Fruit fly (Drosophila melanogaster) whole organism, larva: Measurements from ENCODE around the gene CG6125.

Experiments used
- noc ChIP-seq: fragments of 200-800 bp; sonication (Bioruptor generic); optimal IDR thresholded peaks from 3 replicates; lab custom pipeline; 2019; ENCODE audit warnings: missing biosample characterization, mild to moderate bottlenecking, missing genetic modification characterization, moderate library complexity

Gene CG6125

DNA sequence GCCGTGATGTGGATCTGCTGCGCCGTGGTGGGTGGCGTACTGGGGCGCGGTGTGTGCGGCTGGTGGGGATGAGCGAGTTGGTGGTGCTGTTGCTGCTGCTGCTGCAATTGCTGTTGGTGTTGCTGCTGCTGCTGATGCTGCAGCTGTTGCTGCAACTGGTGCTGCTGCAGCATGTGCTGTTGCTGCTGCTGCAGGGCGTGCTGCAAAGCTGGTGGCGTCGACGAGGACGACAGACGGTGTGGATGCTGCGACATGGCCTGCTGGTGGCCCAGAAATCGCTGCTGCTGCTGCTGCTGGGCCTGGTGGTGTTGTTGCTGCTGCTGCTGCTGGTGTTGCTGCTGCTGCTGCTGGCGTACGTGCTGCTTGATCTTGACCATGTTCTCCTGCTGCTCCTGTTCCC, 17.3 kb upstream of the CG6125 start:
- no peak for TF ChIP-seq noc (tag; lab: Kevin White, UChicago)

DNA sequence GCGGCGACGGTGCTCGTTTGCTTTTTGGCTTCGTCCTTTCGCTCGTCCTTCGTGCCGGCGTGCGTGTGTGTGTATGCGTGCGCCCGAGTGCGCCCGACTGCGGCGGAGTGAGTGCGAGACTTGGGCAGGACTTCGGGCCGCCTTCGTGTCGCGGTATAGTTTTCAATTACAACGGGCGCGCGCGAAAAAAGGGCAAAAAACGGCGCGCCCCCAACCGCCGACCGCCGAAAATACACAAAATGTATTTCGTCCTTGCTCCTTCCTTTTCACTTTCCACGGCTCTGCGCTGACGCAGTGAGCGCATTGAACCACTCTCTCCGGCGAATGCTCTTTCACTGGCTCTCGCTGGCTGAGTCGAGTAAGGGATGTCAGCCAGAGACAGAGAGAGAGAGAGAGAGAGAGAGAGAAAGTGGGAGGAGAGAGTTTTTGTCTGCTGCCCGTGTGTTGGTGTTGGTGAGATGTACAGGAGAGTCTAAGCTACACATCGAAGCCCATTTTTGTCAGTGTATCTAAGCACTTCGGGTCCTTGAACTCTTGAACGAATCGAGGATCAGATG, 13.6 kb upstream of the CG6125 start:
- TF ChIP-seq noc (tag; lab: Kevin White, UChicago) = no peak

dm6 chr3R:15418824-15419530, 12.1 kb upstream of the CG6125 start:
- TF ChIP-seq noc (tag; lab: Kevin White, UChicago) = no peak

DNA sequence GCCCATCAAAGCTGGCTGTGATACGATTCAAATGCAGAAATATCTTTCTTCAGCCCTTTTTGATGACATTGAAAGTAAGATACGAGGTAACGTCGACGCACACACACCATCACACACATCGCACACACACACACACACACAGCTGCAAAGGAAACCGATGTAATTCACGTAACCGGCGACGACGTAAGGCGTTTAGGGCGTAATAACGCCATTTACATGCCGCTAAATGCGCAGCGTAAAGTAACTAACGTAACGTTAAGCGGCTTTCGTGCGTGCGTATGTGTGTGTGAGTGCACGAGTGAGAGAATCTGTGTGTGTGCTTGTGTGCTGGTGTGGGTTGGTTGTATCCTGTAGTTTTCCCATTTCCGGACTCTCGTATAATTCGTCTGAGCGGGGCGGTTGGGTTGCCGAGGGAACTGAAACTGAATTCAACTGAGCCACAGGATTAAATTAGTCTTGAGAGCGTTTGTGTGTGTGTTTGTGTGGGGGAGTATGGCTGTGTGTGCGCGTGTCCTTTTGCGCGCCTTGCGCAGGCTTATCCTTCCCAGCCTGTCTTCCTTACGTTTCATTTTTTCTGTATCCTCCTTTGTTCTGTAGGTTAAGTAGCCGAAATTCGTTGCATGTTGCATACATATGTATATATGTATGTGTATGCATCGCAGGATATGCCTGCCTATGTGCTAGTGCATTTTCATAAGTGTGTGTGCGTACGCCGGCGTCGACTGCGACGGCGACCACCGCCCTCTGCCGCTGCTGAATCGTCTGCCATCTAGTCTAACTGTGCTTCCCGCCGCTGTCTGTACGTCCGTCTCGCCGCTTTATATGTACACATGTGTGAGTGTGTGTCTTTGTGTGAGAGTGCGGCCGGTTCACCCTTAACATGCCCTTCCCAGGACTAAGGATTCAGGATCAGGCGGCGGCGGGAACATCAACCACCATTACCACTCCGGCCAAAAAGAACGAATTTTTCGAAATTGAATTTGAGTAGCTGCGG, 11.2 kb upstream of the CG6125 start:
- TF ChIP-seq noc (tag; lab: Kevin White, UChicago) = no peak

- TF ChIP-seq noc (tag; lab: Kevin White, UChicago) = no peak
Measured at dm6 chr3R:15414936-15415601, 8.2 kb upstream of the CG6125 start.

DNA sequence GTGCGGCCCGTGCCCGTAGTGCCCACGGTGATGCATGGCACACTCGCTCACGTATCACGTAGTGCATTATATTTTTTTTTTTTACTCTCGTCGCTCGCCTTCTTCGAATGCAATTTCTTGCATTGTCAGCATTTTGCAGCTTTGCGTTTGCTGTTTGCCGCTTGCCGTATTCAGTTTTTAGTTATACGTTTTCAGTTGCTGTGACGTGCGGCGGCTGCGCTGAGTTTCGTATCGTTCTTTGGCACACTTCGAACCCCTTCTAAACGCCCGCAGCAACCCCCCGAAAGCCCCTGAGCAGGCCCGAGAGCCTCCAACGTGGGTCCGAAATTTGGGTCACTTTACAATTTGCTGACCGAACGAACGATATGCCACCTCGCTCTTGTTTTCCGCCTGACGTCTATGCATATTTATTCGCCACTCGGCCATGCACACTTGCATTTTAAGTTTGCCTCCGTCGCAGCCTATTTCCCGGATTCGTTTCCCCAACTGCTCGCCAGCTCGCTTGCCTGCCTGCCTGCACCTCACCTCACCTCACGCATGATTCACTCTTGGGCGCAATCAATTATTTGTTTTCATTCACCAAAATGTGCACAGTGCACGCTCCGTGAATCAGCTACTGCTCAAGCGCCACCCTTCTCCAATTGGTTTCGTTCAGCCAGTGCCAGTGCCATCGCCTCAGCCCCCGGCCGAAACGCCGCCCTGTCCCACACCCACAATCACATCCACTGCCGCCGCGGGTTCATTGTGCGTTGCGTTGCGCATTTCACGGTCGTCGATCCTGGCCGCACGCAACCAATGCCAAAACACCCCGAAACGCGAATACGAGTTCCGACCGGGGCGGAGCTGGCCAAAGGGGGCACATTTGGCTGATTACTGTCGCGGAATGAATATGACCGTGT, 4.1 kb upstream of the CG6125 start:
- no peak for TF ChIP-seq noc (tag; lab: Kevin White, UChicago)

DNA sequence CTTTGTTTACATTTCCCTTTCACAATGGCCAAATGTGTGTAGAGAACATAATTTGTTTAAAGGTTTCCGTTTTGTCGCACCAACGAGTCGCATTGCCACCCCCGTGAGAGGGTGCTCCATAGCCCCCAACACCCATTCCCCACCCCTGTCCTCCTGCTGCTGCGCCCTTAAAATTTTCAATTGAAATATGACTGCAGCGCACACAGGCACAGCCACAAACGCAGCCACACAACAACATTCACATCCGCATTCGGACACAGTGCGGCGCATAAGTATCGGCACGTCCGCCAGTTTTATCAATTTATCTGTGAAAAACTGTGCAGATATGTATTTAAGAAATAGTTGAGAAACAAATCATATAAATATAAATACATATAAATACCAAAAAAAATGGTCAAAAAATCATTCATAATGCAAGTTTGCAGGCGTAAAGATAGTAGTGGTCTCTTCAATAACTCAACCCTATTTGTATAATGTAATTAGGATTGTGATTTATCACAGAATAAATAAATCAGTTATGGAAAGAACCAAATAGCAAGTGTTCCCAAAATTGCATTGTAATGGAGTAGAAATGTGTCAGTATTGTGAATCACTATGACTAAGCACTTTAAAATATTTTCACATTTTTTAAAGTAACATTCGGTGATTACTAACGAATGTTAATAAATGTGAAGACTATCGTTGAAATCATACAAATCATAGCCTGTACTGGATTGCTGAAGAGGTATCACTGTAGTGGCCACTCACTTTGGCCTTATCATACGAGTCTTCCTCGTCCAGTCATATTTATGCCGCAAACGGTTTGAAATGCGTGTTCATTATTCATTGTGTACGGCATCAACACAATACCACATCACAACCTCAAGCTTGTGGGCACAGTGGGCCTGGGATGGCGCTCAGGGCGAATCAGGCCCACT, 3.2 kb upstream of the CG6125 start:
- no peak for TF ChIP-seq noc (tag; lab: Kevin White, UChicago)

- no peak for TF ChIP-seq noc (tag; lab: Kevin White, UChicago)
Measured at dm6 chr3R:15409110-15409771, 2.4 kb upstream of the CG6125 start.

- no peak for TF ChIP-seq noc (tag; lab: Kevin White, UChicago)
Measured at dm6 chr3R:15408131-15408731, 1.4 kb upstream of the CG6125 start, which contains the start of gene Atx2. Atx2 (plus strand) TSS chr3R:15408423.

dm6 chr3R:15406393-15406792, 477 bp downstream of the CG6125 start:
- no peak for TF ChIP-seq noc (tag; lab: Kevin White, UChicago)

- TF ChIP-seq noc (tag; lab: Kevin White, UChicago) = peak; percentile 78
Measured at dm6 chr3R:15402654-15403053, 4.2 kb downstream of the CG6125 start.

DNA sequence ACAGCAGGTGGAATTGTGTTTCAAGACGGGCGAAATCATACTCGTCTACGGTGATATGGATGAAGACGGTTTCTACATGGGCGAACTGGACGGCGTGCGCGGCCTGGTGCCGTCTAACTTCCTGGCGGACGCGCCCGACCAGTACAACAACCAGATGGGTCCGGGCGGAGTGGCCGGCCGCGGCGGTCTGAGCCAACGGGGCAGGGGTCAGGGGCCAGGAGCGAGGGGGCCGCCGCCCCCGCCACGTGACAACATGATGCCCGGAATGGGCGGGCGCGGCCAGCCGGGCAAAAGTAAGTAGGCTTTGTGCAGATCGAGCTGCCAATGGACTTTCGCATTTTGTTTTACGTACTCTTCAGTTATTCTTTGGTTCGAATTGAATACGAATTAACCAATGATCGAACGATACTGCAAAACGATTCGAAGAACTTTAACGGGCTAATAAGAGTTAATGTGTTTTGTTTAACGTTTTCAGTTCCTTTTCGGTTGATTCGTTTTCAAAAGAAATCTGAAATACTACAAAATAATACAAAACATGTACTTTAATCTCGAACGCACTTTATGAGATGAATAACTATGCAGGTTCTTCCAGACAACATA, 13.6 kb downstream of the CG6125 start:
- TF ChIP-seq noc (tag; lab: Kevin White, UChicago) = no peak
